Fruit fly (Drosophila melanogaster): ENCODE data around the gene nrv1.
A peak's percentile ranks its signal among the peaks of the same experiment; 100 is the strongest.

nrv1 gene

DNA sequence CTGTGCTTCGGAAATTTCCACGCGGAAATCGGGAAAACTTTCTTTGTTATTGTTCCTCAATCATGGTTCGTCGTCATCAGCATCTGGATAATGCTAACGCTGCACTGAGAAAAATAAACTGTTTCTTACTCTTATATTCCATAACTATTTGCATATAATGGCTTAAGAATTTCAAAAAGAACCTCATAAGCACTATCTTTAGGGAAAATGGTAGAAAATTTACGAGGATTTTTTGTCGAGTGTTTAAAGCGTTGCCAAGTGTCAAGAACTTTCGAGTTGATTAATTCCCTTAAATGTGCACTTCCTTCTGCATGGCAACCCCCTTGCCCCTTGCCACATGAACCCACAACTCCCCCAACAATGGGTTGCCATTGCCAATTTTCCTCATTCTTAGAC is 1.3 kb upstream of the nrv1 start (continued):
- peak; percentile 31 for TF ChIP-seq btn (GFP tag; optimal IDR thresholded peaks at IDR 0.05)
- no peak for TF ChIP-seq unc-4 (GFP tag; IDR thresholded peaks at IDR 0.05; ENCODE audit: partially characterized antibody)
- peak; percentile 75 for TF ChIP-seq Oli (tag; optimal IDR thresholded peaks at IDR 0.05)
- peak; percentile 25 for TF ChIP-seq twi (tag; optimal IDR thresholded peaks at IDR 0.05)
- no peak for TF ChIP-seq fd102C (GFP tag; optimal IDR thresholded peaks at IDR 0.05)
- no peak for TF ChIP-seq TFAM (GFP tag; optimal IDR thresholded peaks at IDR 0.05)
- TF ChIP-seq Jarid2 (GFP tag; optimal IDR thresholded peaks at IDR 0.05): no peak
- no peak for TF ChIP-seq ash1 (GFP tag; optimal IDR thresholded peaks at IDR 0.05)
- TF ChIP-seq Asciz (GFP tag; optimal IDR thresholded peaks at IDR 0.05): peak; percentile 46
- peak; percentile 49; the same call in 1 of the 2 replicates for TF ChIP-seq vvl (GFP tag; IDR thresholded peaks at IDR 0.05)
- peak; percentile 57 for TF ChIP-seq CG18764 (GFP tag; optimal IDR thresholded peaks at IDR 0.05)
- no peak for TF ChIP-seq Vsx1 (GFP tag; optimal IDR thresholded peaks at IDR 0.05)
- TF ChIP-seq CG4282 (GFP tag; optimal IDR thresholded peaks at IDR 0.05): no peak
- TF ChIP-seq pros (GFP tag; optimal IDR thresholded peaks at IDR 0.05): no peak
- peak; percentile 14 for TF ChIP-seq CG17385 (GFP tag; optimal IDR thresholded peaks at IDR 0.05)
- TF ChIP-seq lola (GFP tag; optimal IDR thresholded peaks at IDR 0.05): peak in 1 of 3 experiments; percentile 42
- TF ChIP-seq Ets65A (GFP tag): peak; percentile 91
- peak; percentile 13 for TF ChIP-seq dm (GFP tag; optimal IDR thresholded peaks at IDR 0.05)
- no peak for TF ChIP-seq HmgZ (tag; optimal IDR thresholded peaks at IDR 0.05)
- TF ChIP-seq CG5180 (GFP tag; optimal IDR thresholded peaks at IDR 0.05): no peak
- no peak for TF ChIP-seq HLHmδ (GFP tag; optimal IDR thresholded peaks at IDR 0.05)
- TF ChIP-seq Xbp1 (GFP tag; optimal IDR thresholded peaks at IDR 0.05): peak; percentile 59
- TF ChIP-seq CG7556 (GFP tag; optimal IDR thresholded peaks at IDR 0.05): peak; percentile 61
- TF ChIP-seq CG10565 (GFP tag; optimal IDR thresholded peaks at IDR 0.05): no peak
- peak; percentile 30 for TF ChIP-seq CG15011 (GFP tag; optimal IDR thresholded peaks at IDR 0.05)
- TF ChIP-seq CG2678 (tag; optimal IDR thresholded peaks at IDR 0.05): peak; percentile 70
- peak; percentile 23 for TF ChIP-seq Chrac-16 (GFP tag; optimal IDR thresholded peaks at IDR 0.05)
- peak; percentile 11 for TF ChIP-seq gcm (GFP tag; optimal IDR thresholded peaks at IDR 0.05)
- peak; percentile 64; the same call in 1 of the 2 replicates for TF ChIP-seq CG6689 (GFP tag; IDR thresholded peaks at IDR 0.05)
- peak; percentile 25 for TF ChIP-seq mam (GFP tag; optimal IDR thresholded peaks at IDR 0.05)
- TF ChIP-seq Ets97D (GFP tag; optimal IDR thresholded peaks at IDR 0.05): no peak
- TF ChIP-seq CG1603 (tag; optimal IDR thresholded peaks at IDR 0.05): peak; percentile 69
- TF ChIP-seq Ada2b (GFP tag; IDR thresholded peaks at IDR 0.05): peak; percentile 51; the same call in 1 of the 2 replicates
- TF ChIP-seq CG10654 (GFP tag; optimal IDR thresholded peaks at IDR 0.05): peak; percentile 49
- no peak for TF ChIP-seq CG13624 (GFP tag; optimal IDR thresholded peaks at IDR 0.05)
- TF ChIP-seq CG17361 (GFP tag; IDR thresholded peaks at IDR 0.05): peak; percentile 63; the same call in 2 of the 3 replicates
- TF ChIP-seq CG2712 (tag; optimal IDR thresholded peaks at IDR 0.05): peak; percentile 71
- TF ChIP-seq Doc2 (GFP tag; IDR thresholded peaks at IDR 0.05): no peak
- TF ChIP-seq Optix (GFP tag; IDR thresholded peaks at IDR 0.05): no peak
- TF ChIP-seq zfh2 (GFP tag; optimal IDR thresholded peaks at IDR 0.05): peak; percentile 27
- peak; percentile 12 for TF ChIP-seq CG8089 (GFP tag; optimal IDR thresholded peaks at IDR 0.05)
- TF ChIP-seq Tbp (GFP tag; optimal IDR thresholded peaks at IDR 0.05): no peak
- TF ChIP-seq maf-S (GFP tag; optimal IDR thresholded peaks at IDR 0.05): peak; percentile 40
- TF ChIP-seq Trl (optimal IDR thresholded peaks at IDR 0.05): no peak
- peak; percentile 42 for TF ChIP-seq Trl (GFP tag; optimal IDR thresholded peaks at IDR 0.05)
- peak; percentile 74 for TF ChIP-seq dmrt99B (tag; optimal IDR thresholded peaks at IDR 0.05)
- peak; percentile 56 for TF ChIP-seq Antp (GFP tag; optimal IDR thresholded peaks at IDR 0.05)
- peak; percentile 33 for TF ChIP-seq CG12942 (GFP tag; optimal IDR thresholded peaks at IDR 0.05)
- TF ChIP-seq CG17802 (tag; optimal IDR thresholded peaks at IDR 0.05): peak; percentile 41
- TF ChIP-seq HLH3B (GFP tag; IDR thresholded peaks at IDR 0.05): peak; percentile 77
- TF ChIP-seq CG2875 (GFP tag; optimal IDR thresholded peaks at IDR 0.05): peak; percentile 45
